Worm (Caenorhabditis elegans) whole organism, young adult: Measurements from ENCODE around the gene srt-42.

Experiments
- B0019.2 ChIP-seq: fragments of 200-800 bp; sonication (Bioruptor generic); conservative IDR thresholded peaks from 2 replicates; pipeline ENCODE4 v1.3.6; 2022; ENCODE audit warnings: missing genetic modification reagents, missing genetic modification characterization, missing compliant biosample characterization
- B0261.1 ChIP-seq: sonication (generic microtip); optimal IDR thresholded peaks from 2 replicates; lab custom pipeline; 2016; ENCODE audit warnings: mild to moderate bottlenecking, missing genetic modification characterization, moderate library complexity, missing compliant biosample characterization
- B0336.3 ChIP-seq: fragments of 200-800 bp; sonication (Bioruptor generic); IDR thresholded peaks from 2 replicates; pipeline ENCODE4 v1.3.6; 2022; ENCODE audit warnings: missing genetic modification characterization, missing compliant biosample characterization
- D2030.7 ChIP-seq: fragments of 200-800 bp; sonication (Bioruptor generic); IDR thresholded peaks from 2 replicates; pipeline ENCODE4 v1.3.6; 2022; ENCODE audit warnings: missing genetic modification reagents, missing genetic modification characterization, missing compliant biosample characterization
- F23B12.7 ChIP-seq: sonication (generic microtip); optimal IDR thresholded peaks from 2 replicates; lab custom pipeline; 2017; ENCODE audit warnings: missing genetic modification characterization, mild to moderate bottlenecking, missing compliant biosample characterization, antibody characterized with exemption, moderate library complexity; ENCODE audit not compliant: insufficient read depth
- F33H1.4 ChIP-seq: fragments of 200-800 bp; sonication (Bioruptor generic); IDR thresholded peaks from 2 replicates; pipeline ENCODE4 v1.3.6; 2022; ENCODE audit warnings: missing genetic modification reagents, missing genetic modification characterization, missing compliant biosample characterization
- ama-1 ChIP-seq, 3 experiments: fragments of 150-350 bp in 1 of 3; sonication (generic microtip) in 2 of 3; optimal IDR thresholded peaks; 2 replicates each; lab custom pipeline; 2014 to 2018; ENCODE audit warnings: missing biosample characterization in 2 of 3, missing genetic modification characterization in 2 of 3, missing genetic modification reagents in 2 of 3
- cebp-2 ChIP-seq: fragments of 200-800 bp; sonication (Bioruptor generic); IDR thresholded peaks from 2 replicates; pipeline ENCODE4 v1.3.6; 2022; ENCODE audit warnings: missing genetic modification characterization, missing compliant biosample characterization
- ceh-100 ChIP-seq: fragments of 200-800 bp; sonication (Bioruptor generic); IDR thresholded peaks from 2 replicates; pipeline ENCODE4 v1.3.6; 2022; ENCODE audit warnings: missing genetic modification reagents, missing genetic modification characterization, missing compliant biosample characterization
- ceh-58 ChIP-seq: fragments of 200-800 bp; sonication (Bioruptor generic); IDR thresholded peaks from 2 replicates; pipeline ENCODE4 v1.3.6; 2022; ENCODE audit warnings: missing genetic modification characterization, missing compliant biosample characterization
- chd-7 ChIP-seq: sonication (generic microtip); optimal IDR thresholded peaks from 2 replicates; lab custom pipeline; 2016; ENCODE audit warnings: mild to moderate bottlenecking, missing genetic modification characterization, moderate library complexity, missing compliant biosample characterization
- die-1 ChIP-seq: sonication (generic microtip); optimal IDR thresholded peaks from 2 replicates; lab custom pipeline; 2016; ENCODE audit warnings: missing genotype, mild to moderate bottlenecking, missing genetic modification characterization, missing compliant biosample characterization
- dpl-1 ChIP-seq: fragments of 150-350 bp; optimal IDR thresholded peaks from 2 replicates; lab custom pipeline; 2014; ENCODE audit warnings: missing biosample characterization, missing genetic modification reagents, missing genetic modification characterization
- efl-1 ChIP-seq: fragments of 150-350 bp; optimal IDR thresholded peaks from 2 replicates; lab custom pipeline; 2014; ENCODE audit warnings: missing biosample characterization, missing genetic modification reagents, missing genetic modification characterization
- egrh-3 ChIP-seq: fragments of 200-800 bp; sonication (Bioruptor generic); IDR thresholded peaks from 2 replicates; pipeline ENCODE4 v1.3.6; 2022; ENCODE audit warnings: missing genetic modification reagents, missing genetic modification characterization, missing compliant biosample characterization
- ekl-4 ChIP-seq: fragments of 200-800 bp; sonication (Bioruptor generic); IDR thresholded peaks from 2 replicates; pipeline ENCODE4 v1.3.6; 2022; ENCODE audit warnings: missing genetic modification reagents, missing genetic modification characterization, missing compliant biosample characterization
- ets-4 ChIP-seq: fragments of 200-800 bp; sonication (Bioruptor generic); optimal IDR thresholded peaks from 2 replicates; lab custom pipeline; 2018; ENCODE audit warnings: mild to moderate bottlenecking, missing genetic modification characterization, missing compliant biosample characterization
- gei-17 ChIP-seq: fragments of 200-800 bp; sonication (Bioruptor generic); optimal IDR thresholded peaks from 2 replicates; lab custom pipeline; 2018; ENCODE audit warnings: mild to moderate bottlenecking, missing genetic modification characterization, missing compliant biosample characterization
- hlh-26 ChIP-seq: fragments of 200-800 bp; sonication (Bioruptor generic); conservative IDR thresholded peaks from 2 replicates; pipeline ENCODE4 v1.3.6; 2022; ENCODE audit warnings: missing genetic modification reagents, missing genetic modification characterization, missing compliant biosample characterization
- hrde-1 ChIP-seq: sonication (generic microtip); optimal IDR thresholded peaks from 2 replicates; lab custom pipeline; 2016; ENCODE audit warnings: missing genetic modification characterization, mild to moderate bottlenecking, missing compliant biosample characterization, moderate library complexity, missing genotype, missing genetic modification reagents, borderline replicate concordance
- lin-54 ChIP-seq: fragments of 200-800 bp; sonication (Bioruptor generic); optimal IDR thresholded peaks from 2 replicates; lab custom pipeline; 2018; ENCODE audit warnings: mild to moderate bottlenecking, missing genetic modification characterization, missing compliant biosample characterization
- mcd-1 ChIP-seq: fragments of 200-800 bp; sonication (Bioruptor generic); IDR thresholded peaks from 2 replicates; pipeline ENCODE4 v1.3.6; 2022; ENCODE audit warnings: missing genetic modification reagents, missing genetic modification characterization, missing compliant biosample characterization
- mes-4 ChIP-seq: sonication (generic microtip); optimal IDR thresholded peaks from 2 replicates; lab custom pipeline; 2016; ENCODE audit warnings: missing genotype, missing genetic modification characterization, missing compliant biosample characterization
- mxl-1 ChIP-seq: sonication (generic microtip); optimal IDR thresholded peaks from 2 replicates; lab custom pipeline; 2016; ENCODE audit warnings: missing genetic modification characterization, missing compliant biosample characterization
- nfya-1 ChIP-seq: sonication (generic microtip); optimal IDR thresholded peaks from 2 replicates; lab custom pipeline; 2017; ENCODE audit warnings: antibody characterized with exemption, missing compliant biosample characterization, missing genetic modification characterization, borderline replicate concordance; ENCODE audit not compliant: insufficient read depth
- nfyb-1 ChIP-seq: fragments of 200-800 bp; sonication (Bioruptor generic); IDR thresholded peaks from 2 replicates; pipeline ENCODE4 v1.3.6; 2022; ENCODE audit warnings: missing genetic modification reagents, missing genetic modification characterization, missing compliant biosample characterization
- nhr-120 ChIP-seq: fragments of 200-800 bp; sonication (Bioruptor generic); IDR thresholded peaks from 2 replicates; pipeline ENCODE4 v1.3.6; 2022; ENCODE audit warnings: missing genetic modification characterization, missing compliant biosample characterization
- nhr-27 ChIP-seq: fragments of 200-800 bp; sonication (Bioruptor generic); optimal IDR thresholded peaks from 2 replicates; lab custom pipeline; 2018; ENCODE audit warnings: mild to moderate bottlenecking, missing genetic modification characterization, moderate library complexity, missing compliant biosample characterization
- nhr-80 ChIP-seq: sonication (generic microtip); optimal IDR thresholded peaks from 2 replicates; lab custom pipeline; 2016; ENCODE audit warnings: missing genetic modification characterization, missing compliant biosample characterization
- nhr-90 ChIP-seq: sonication (generic microtip); optimal IDR thresholded peaks from 2 replicates; lab custom pipeline; 2016; ENCODE audit warnings: missing genotype, mild to moderate bottlenecking, missing genetic modification characterization, missing compliant biosample characterization
- pbrm-1 ChIP-seq: fragments of 200-800 bp; sonication (Bioruptor generic); IDR thresholded peaks from 2 replicates; pipeline ENCODE4 v1.3.6; 2022; ENCODE audit warnings: missing genetic modification reagents, missing genetic modification characterization, missing compliant biosample characterization
- rec-8 ChIP-seq, 2 experiments: sonication (generic microtip); optimal IDR thresholded peaks; 2 replicates each; lab custom pipeline; 2016; ENCODE audit warnings: mild to moderate bottlenecking in 2 of 2, missing genetic modification characterization in 2 of 2, missing genetic modification reagents in 2 of 2, missing genotype in 2 of 2, missing biosample characterization in 1 of 2, missing compliant biosample characterization in 1 of 2, moderate library complexity in 1 of 2
- repo-1 ChIP-seq: sonication (generic microtip); optimal IDR thresholded peaks from 2 replicates; lab custom pipeline; 2017; ENCODE audit warnings: mild to moderate bottlenecking, missing genetic modification characterization, missing compliant biosample characterization
- sea-2 ChIP-seq: fragments of 200-800 bp; sonication (Bioruptor generic); IDR thresholded peaks from 2 replicates; pipeline ENCODE4 v1.3.6; 2022; ENCODE audit warnings: missing genetic modification characterization, missing compliant biosample characterization
- somi-1 ChIP-seq: fragments of 200-800 bp; sonication (Bioruptor generic); optimal IDR thresholded peaks from 2 replicates; lab custom pipeline; 2018; ENCODE audit warnings: mild to moderate bottlenecking, missing genetic modification characterization, missing compliant biosample characterization
- unc-62 ChIP-seq: fragments of 150-350 bp; optimal IDR thresholded peaks from 2 replicates; lab custom pipeline; 2014; ENCODE audit warnings: missing biosample characterization, missing genetic modification reagents, missing genetic modification characterization
- zfh-2 ChIP-seq: fragments of 200-800 bp; sonication (Bioruptor generic); conservative IDR thresholded peaks from 2 replicates; pipeline ENCODE4 v1.3.6; 2022; ENCODE audit warnings: missing genetic modification reagents, missing genetic modification characterization, missing compliant biosample characterization

Gene srt-42

DNA sequence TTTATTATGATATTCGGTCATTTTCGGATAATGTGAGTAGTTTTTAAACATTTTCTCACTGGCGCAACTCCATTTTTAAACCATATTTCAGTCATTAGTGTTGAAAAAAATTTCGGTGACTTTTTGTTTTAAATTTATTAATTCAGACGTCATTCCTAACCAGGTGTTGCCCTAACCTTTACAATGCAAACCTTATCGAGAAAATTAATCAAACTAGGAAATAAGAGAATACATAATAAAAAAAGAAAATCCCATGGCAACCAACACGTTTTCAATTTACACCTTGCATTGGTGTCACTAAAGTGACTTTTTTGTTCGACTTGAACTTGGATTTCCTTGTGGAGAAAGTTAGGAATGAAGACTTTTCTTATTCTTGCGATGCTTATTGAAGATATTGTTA, 19.1 kb upstream of the srt-42 start, which contains the start of gene F36H9.2:
Gene F36H9.2 (plus strand): TSS at position 301 of the 400 bp plus-strand sequence.
- no peak for TF ChIP-seq zfh-2
- no peak for TF ChIP-seq cebp-2 (GFP tag; lab: Robert Waterston, UW)
- no peak for TF ChIP-seq B0336.3 (GFP tag; lab: Robert Waterston, UW)
- TF ChIP-seq ceh-58: no peak
- no peak for TF ChIP-seq efl-1
- TF ChIP-seq pbrm-1 (GFP tag; lab: Robert Waterston, UW): no peak
- no peak for TF ChIP-seq F23B12.7 (tag; lab: Kevin White, UChicago)
- no peak for TF ChIP-seq hrde-1
- no peak for TF ChIP-seq F33H1.4 (GFP tag; lab: Robert Waterston, UW)
- TF ChIP-seq, all 124 proteins: peak for 0

DNA sequence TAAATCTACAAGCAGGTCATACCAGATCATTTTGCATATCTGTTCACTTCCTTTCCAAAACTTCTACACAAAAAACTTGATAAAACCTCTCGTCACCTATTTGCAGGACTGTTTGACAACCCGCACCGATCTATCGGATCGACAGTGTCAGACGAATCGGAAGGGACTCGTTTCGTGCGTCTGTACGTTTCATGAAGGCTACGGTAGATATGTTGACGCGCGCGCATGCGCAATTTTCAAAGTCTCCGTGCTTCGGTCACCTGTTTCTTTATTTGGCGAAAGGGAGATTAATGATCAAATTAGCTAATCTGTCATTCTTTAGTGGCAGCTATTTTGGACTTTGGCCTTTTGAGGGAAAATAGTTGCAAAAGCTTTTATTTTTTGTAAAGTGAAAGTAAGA, 17.8 kb upstream of the srt-42 start:
- TF ChIP-seq nhr-27 (tag; lab: Kevin White, UChicago) (no peak), mxl-1 (tag; lab: Kevin White, UChicago) (no peak), mcd-1 (GFP tag; lab: Robert Waterston, UW) (no peak), lin-54 (GFP tag; lab: Kevin White, UChicago) (no peak), chd-7 (no peak), nhr-90 (tag; lab: Kevin White, UChicago) (no peak), ceh-100 (no peak), rec-8 (tag; optimal IDR thresholded peaks at IDR 0.05; lab: Kevin White, UChicago) (no peak), gei-17 (GFP tag; lab: Kevin White, UChicago) (no peak), D2030.7 (no peak), die-1 (tag; lab: Kevin White, UChicago) (no peak), B0261.1 (tag; lab: Kevin White, UChicago) (no peak), somi-1 (GFP tag; lab: Kevin White, UChicago) (no peak), repo-1 (tag; lab: Kevin White, UChicago) (no peak), mes-4 (tag; lab: Kevin White, UChicago) (no peak), dpl-1 (GFP tag; lab: Kevin White, UChicago) (no peak)

DNA sequence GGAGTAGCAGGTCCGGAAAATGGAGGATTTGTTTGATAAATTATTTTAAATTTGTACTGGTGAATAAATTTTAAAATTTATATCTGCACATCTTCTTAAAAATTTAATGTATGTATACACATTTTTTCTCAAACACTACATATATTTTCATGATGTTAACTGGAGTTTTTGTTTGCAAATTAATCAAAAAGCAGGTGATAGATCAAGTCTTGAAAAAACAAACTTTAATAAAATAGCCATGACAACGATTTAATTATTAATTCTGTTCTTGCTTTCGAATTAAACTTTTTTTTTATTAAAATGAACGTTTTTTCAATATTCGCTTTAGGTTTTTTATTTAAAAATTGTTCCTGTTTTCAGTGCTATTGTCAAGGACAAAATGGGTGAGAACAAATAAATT, 13.0 kb upstream of the srt-42 start, which contains the start of gene F36H9.1:
Gene F36H9.1 (plus strand): TSS at position 301 of the 400 bp plus-strand sequence.
- TF ChIP-seq ama-1 (optimal IDR thresholded peaks at IDR 0.05; lab: Kevin White, UChicago) (no peak), ama-1 (GFP tag; optimal IDR thresholded peaks at IDR 0.05; lab: Kevin White, UChicago) (no peak), nhr-90 (tag; lab: Kevin White, UChicago) (no peak), nhr-120 (GFP tag; lab: Robert Waterston, UW) (no peak), ekl-4 (no peak), nfya-1 (tag; lab: Kevin White, UChicago) (no peak), egrh-3 (GFP tag; lab: Robert Waterston, UW) (no peak), hrde-1 (no peak), hlh-26 (GFP tag; lab: Robert Waterston, UW) (no peak), ets-4 (GFP tag; lab: Kevin White, UChicago) (no peak), nfyb-1 (GFP tag; lab: Robert Waterston, UW) (no peak), nhr-80 (tag; lab: Kevin White, UChicago) (no peak), sea-2 (GFP tag; lab: Robert Waterston, UW) (no peak), B0019.2 (GFP tag; lab: Robert Waterston, UW) (no peak), unc-62 (GFP tag; lab: Kevin White, UChicago) (no peak)
